Fruit fly (Drosophila melanogaster): ENCODE measurements around the gene RpS27.

RpS27 gene

dm6 chr3R:25221203-25221807 is 26.0 kb downstream of the RpS27 start, which contains the start of gene Alg9 (continued):
- TF ChIP-seq Hmr (GFP tag; optimal IDR thresholded peaks at IDR 0.05) (no peak), CG34224 (GFP tag; IDR thresholded peaks at IDR 0.05; ENCODE audit: partially characterized antibody) (peak; percentile 94), exex (tag; optimal IDR thresholded peaks at IDR 0.05) (no peak), CG12104 (GFP tag; optimal IDR thresholded peaks at IDR 0.05) (no peak), Sin3A (optimal IDR thresholded peaks at IDR 0.05) (peak; percentile 56), B-H2 (GFP tag; optimal IDR thresholded peaks at IDR 0.05) (no peak), eyg (GFP tag; optimal IDR thresholded peaks at IDR 0.05) (no peak), CG14710 (tag; optimal IDR thresholded peaks at IDR 0.05) (peak; percentile 49), luna (GFP tag; optimal IDR thresholded peaks at IDR 0.05) (no peak), sob (GFP tag; IDR thresholded peaks at IDR 0.05) (no peak), CG7839 (tag; optimal IDR thresholded peaks at IDR 0.05) (no peak), Chrac-16 (GFP tag; optimal IDR thresholded peaks at IDR 0.05) (no peak), CG14441 (GFP tag; IDR thresholded peaks at IDR 0.05) (no peak), CG16779 (GFP tag; IDR thresholded peaks at IDR 0.05) (no peak), dm (GFP tag; optimal IDR thresholded peaks at IDR 0.05) (peak; percentile 17), gem (tag; optimal IDR thresholded peaks at IDR 0.05) (no peak), Vsx1 (GFP tag; optimal IDR thresholded peaks at IDR 0.05) (no peak), CG8478 (optimal IDR thresholded peaks at IDR 0.05) (no peak), CG17385 (GFP tag; optimal IDR thresholded peaks at IDR 0.05) (no peak), seq (GFP tag; IDR thresholded peaks at IDR 0.05) (no peak), CG4360 (GFP tag; IDR thresholded peaks at IDR 0.05) (no peak), sqz (GFP tag; optimal IDR thresholded peaks at IDR 0.05) (no peak), CG10565 (GFP tag; optimal IDR thresholded peaks at IDR 0.05) (no peak), CG4707 (GFP tag; optimal IDR thresholded peaks at IDR 0.05) (no peak), CG33557 (GFP tag; optimal IDR thresholded peaks at IDR 0.05) (no peak), CG2199 (GFP tag; IDR thresholded peaks at IDR 0.05) (no peak), CG3281 (GFP tag; optimal IDR thresholded peaks at IDR 0.05) (no peak), Nf-YC (tag; optimal IDR thresholded peaks at IDR 0.05) (no peak), CG17612 (GFP tag; IDR thresholded peaks at IDR 0.05) (no peak), sisA (GFP tag; IDR thresholded peaks at IDR 0.05) (no peak), Usf (GFP tag; optimal IDR thresholded peaks at IDR 0.05) (no peak), CG7271 (tag; optimal IDR thresholded peaks at IDR 0.05) (no peak), CG6254 (GFP tag; optimal IDR thresholded peaks at IDR 0.05) (no peak), Sox102F (GFP tag; optimal IDR thresholded peaks at IDR 0.05) (no peak), vvl (GFP tag; IDR thresholded peaks at IDR 0.05) (0 out of 2 replicates have a peak, but pooled peaks have one; percentile 37), Mes4 (GFP tag; optimal IDR thresholded peaks at IDR 0.05) (no peak), CG2875 (GFP tag; optimal IDR thresholded peaks at IDR 0.05) (no peak), aop (GFP tag; IDR thresholded peaks at IDR 0.05) (no peak), Dfd (GFP tag; optimal IDR thresholded peaks at IDR 0.05) (peak in 1 of 2 experiments; percentile 30), CG14667 (GFP tag; IDR thresholded peaks at IDR 0.05) (no peak), CG6854 (GFP tag; optimal IDR thresholded peaks at IDR 0.05) (no peak), CG32772 (GFP tag; IDR thresholded peaks at IDR 0.05) (no peak), CG3163 (GFP tag; optimal IDR thresholded peaks at IDR 0.05) (no peak), CG10321 (GFP tag; IDR thresholded peaks at IDR 0.05) (no peak), bbx (GFP tag; IDR thresholded peaks at IDR 0.05; ENCODE audit: partially characterized antibody) (peak; percentile 92), br (optimal IDR thresholded peaks at IDR 0.05) (no peak), gfzf (GFP tag; optimal IDR thresholded peaks at IDR 0.05) (peak; percentile 42), klu (GFP tag; IDR thresholded peaks at IDR 0.05) (no peak), pum (GFP tag; optimal IDR thresholded peaks at IDR 0.05) (no peak), Rfx (GFP tag; IDR thresholded peaks at IDR 0.05) (peak; percentile 34; the same call in 1 of the 2 replicates), wdn (GFP tag; IDR thresholded peaks at IDR 0.05) (no peak), CG8281 (tag; optimal IDR thresholded peaks at IDR 0.05) (no peak)

All from whole organism, embryonic.